Worm (Caenorhabditis elegans) whole organism, young adult: ENCODE results near the gene W08E12.5.
A peak's percentile ranks its signal among the peaks of the same experiment; 100 is the strongest.

Experiments used
- B0336.3 ChIP-seq: fragments of 200-800 bp; sonication (Bioruptor generic); IDR thresholded peaks from 2 replicates; pipeline ENCODE4 v1.3.6; 2022; ENCODE audit warnings: missing genetic modification characterization, missing compliant biosample characterization
- C06A6.2 ChIP-seq: fragments of 200-800 bp; sonication (Bioruptor generic); conservative IDR thresholded peaks from 2 replicates; pipeline ENCODE4 v1.3.6; 2022; ENCODE audit warnings: missing genetic modification characterization, missing compliant biosample characterization
- F23B12.7 ChIP-seq: sonication (generic microtip); optimal IDR thresholded peaks from 2 replicates; lab custom pipeline; 2017; ENCODE audit warnings: missing genetic modification characterization, mild to moderate bottlenecking, missing compliant biosample characterization, antibody characterized with exemption, moderate library complexity; ENCODE audit not compliant: insufficient read depth
- F33H1.4 ChIP-seq: fragments of 200-800 bp; sonication (Bioruptor generic); IDR thresholded peaks from 2 replicates; pipeline ENCODE4 v1.3.6; 2022; ENCODE audit warnings: missing genetic modification reagents, missing genetic modification characterization, missing compliant biosample characterization
- F39B2.1 ChIP-seq: fragments of 200-800 bp; sonication (Bioruptor generic); IDR thresholded peaks from 2 replicates; pipeline ENCODE4 v1.3.6; 2022; ENCODE audit warnings: missing genetic modification reagents, missing genetic modification characterization, missing compliant biosample characterization
- F49E8.2 ChIP-seq: sonication (generic microtip); optimal IDR thresholded peaks from 3 replicates; lab custom pipeline; 2017; ENCODE audit warnings: missing genetic modification characterization, mild to moderate bottlenecking, missing compliant biosample characterization, antibody characterized with exemption, moderate library complexity; ENCODE audit not compliant: insufficient read depth
- F52B5.7 ChIP-seq: sonication (generic microtip); optimal IDR thresholded peaks from 2 replicates; lab custom pipeline; 2016; ENCODE audit warnings: mild to moderate bottlenecking, missing genetic modification characterization, missing compliant biosample characterization
- K11D2.4 ChIP-seq: fragments of 200-800 bp; sonication (Bioruptor generic); IDR thresholded peaks from 2 replicates; pipeline ENCODE4 v1.3.6; 2022; ENCODE audit warnings: missing genetic modification reagents, missing genetic modification characterization, missing compliant biosample characterization
- Y53G8AR.9 ChIP-seq: fragments of 200-800 bp; sonication (Bioruptor generic); conservative IDR thresholded peaks from 2 replicates; pipeline ENCODE4 v1.3.6; 2022; ENCODE audit warnings: missing genetic modification reagents, missing genetic modification characterization, missing compliant biosample characterization
- Y95B8A.8 ChIP-seq: fragments of 200-800 bp; sonication (Bioruptor generic); IDR thresholded peaks from 2 replicates; pipeline ENCODE4 v1.3.6; 2022; ENCODE audit warnings: missing genetic modification reagents, missing genetic modification characterization, missing compliant biosample characterization
- attf-3 ChIP-seq: fragments of 200-800 bp; sonication (Bioruptor generic); conservative IDR thresholded peaks from 2 replicates; pipeline ENCODE4 v1.3.6; 2022; ENCODE audit warnings: missing genetic modification reagents, missing genetic modification characterization, missing compliant biosample characterization
- attf-5 ChIP-seq: fragments of 200-800 bp; sonication (Bioruptor generic); optimal IDR thresholded peaks from 2 replicates; lab custom pipeline; 2018; ENCODE audit warnings: mild to moderate bottlenecking, missing genetic modification characterization, missing compliant biosample characterization
- cebp-2 ChIP-seq: fragments of 200-800 bp; sonication (Bioruptor generic); IDR thresholded peaks from 2 replicates; pipeline ENCODE4 v1.3.6; 2022; ENCODE audit warnings: missing genetic modification characterization, missing compliant biosample characterization
- ceh-58 ChIP-seq: fragments of 200-800 bp; sonication (Bioruptor generic); IDR thresholded peaks from 2 replicates; pipeline ENCODE4 v1.3.6; 2022; ENCODE audit warnings: missing genetic modification characterization, missing compliant biosample characterization
- ceh-91 ChIP-seq: fragments of 200-800 bp; sonication (Bioruptor generic); IDR thresholded peaks from 2 replicates; pipeline ENCODE4 v1.3.6; 2022; ENCODE audit warnings: missing genetic modification reagents, missing genetic modification characterization, missing compliant biosample characterization
- dox-1 ChIP-seq: fragments of 200-800 bp; sonication (Bioruptor generic); IDR thresholded peaks from 2 replicates; pipeline ENCODE4 v1.3.6; 2022; ENCODE audit warnings: missing genetic modification reagents, missing genetic modification characterization, missing compliant biosample characterization
- dpl-1 ChIP-seq: fragments of 150-350 bp; optimal IDR thresholded peaks from 2 replicates; lab custom pipeline; 2014; ENCODE audit warnings: missing biosample characterization, missing genetic modification reagents, missing genetic modification characterization
- efl-1 ChIP-seq: fragments of 150-350 bp; optimal IDR thresholded peaks from 2 replicates; lab custom pipeline; 2014; ENCODE audit warnings: missing biosample characterization, missing genetic modification reagents, missing genetic modification characterization
- him-1 ChIP-seq: sonication (generic microtip); optimal IDR thresholded peaks from 2 replicates; lab custom pipeline; 2016; ENCODE audit warnings: missing genotype, missing genetic modification reagents, missing genetic modification characterization, missing compliant biosample characterization
- hmg-1.2 ChIP-seq: fragments of 200-800 bp; sonication (Bioruptor generic); IDR thresholded peaks from 2 replicates; pipeline ENCODE4 v1.3.6; 2022; ENCODE audit warnings: missing genetic modification reagents, missing genetic modification characterization, missing compliant biosample characterization
- hrde-1 ChIP-seq: sonication (generic microtip); optimal IDR thresholded peaks from 2 replicates; lab custom pipeline; 2016; ENCODE audit warnings: missing genetic modification characterization, mild to moderate bottlenecking, missing compliant biosample characterization, moderate library complexity, missing genotype, missing genetic modification reagents, borderline replicate concordance
- hsf-1 ChIP-seq: fragments of 200-800 bp; sonication (Bioruptor generic); IDR thresholded peaks from 2 replicates; pipeline ENCODE4 v1.3.6; 2022; ENCODE audit warnings: missing genetic modification reagents, missing genetic modification characterization, missing compliant biosample characterization
- let-607 ChIP-seq, 2 experiments: fragments of 200-800 bp in 1 of 2; sonication (Bioruptor generic) in 1 of 2; sonication (generic microtip) in 1 of 2; optimal IDR thresholded peaks; 2 replicates each; lab custom pipeline; 2016 to 2018; ENCODE audit warnings: mild to moderate bottlenecking in 2 of 2, missing compliant biosample characterization in 2 of 2, missing genetic modification characterization in 2 of 2, moderate library complexity in 2 of 2, missing genotype in 1 of 2
- lin-35 ChIP-seq, 3 experiments: fragments of 150-350 bp in 2 of 3; sonication (generic microtip) in 1 of 3; optimal IDR thresholded peaks; 2 replicates each; lab custom pipeline; 2014 to 2018; ENCODE audit warnings: missing biosample characterization in 3 of 3, missing genetic modification characterization in 3 of 3, missing genetic modification reagents in 3 of 3
- lin-40 ChIP-seq: sonication (generic microtip); optimal IDR thresholded peaks from 2 replicates; lab custom pipeline; 2016; ENCODE audit warnings: missing genetic modification characterization, mild to moderate bottlenecking, missing compliant biosample characterization, missing genotype, missing genetic modification reagents
- lin-54 ChIP-seq: fragments of 200-800 bp; sonication (Bioruptor generic); optimal IDR thresholded peaks from 2 replicates; lab custom pipeline; 2018; ENCODE audit warnings: mild to moderate bottlenecking, missing genetic modification characterization, missing compliant biosample characterization
- lir-1 ChIP-seq: fragments of 200-800 bp; sonication (Bioruptor generic); conservative IDR thresholded peaks from 2 replicates; pipeline ENCODE4 v1.3.6; 2022; ENCODE audit warnings: missing genetic modification reagents, missing genetic modification characterization, missing compliant biosample characterization
- lsl-1 ChIP-seq: fragments of 200-800 bp; sonication (Bioruptor generic); optimal IDR thresholded peaks from 2 replicates; lab custom pipeline; 2018; ENCODE audit warnings: mild to moderate bottlenecking, missing genetic modification characterization, moderate library complexity, missing compliant biosample characterization
- madf-10 ChIP-seq: sonication (generic microtip); optimal IDR thresholded peaks from 2 replicates; lab custom pipeline; 2016; ENCODE audit warnings: mild to moderate bottlenecking, missing genetic modification characterization, missing compliant biosample characterization
- madf-3 ChIP-seq: fragments of 200-800 bp; sonication (Bioruptor generic); IDR thresholded peaks from 2 replicates; pipeline ENCODE4 v1.3.6; 2022; ENCODE audit warnings: missing genetic modification reagents, missing genetic modification characterization, missing compliant biosample characterization
- madf-6 ChIP-seq: fragments of 200-800 bp; sonication (Bioruptor generic); IDR thresholded peaks from 2 replicates; pipeline ENCODE4 v1.3.6; 2022; ENCODE audit warnings: missing genetic modification reagents, missing genetic modification characterization, missing compliant biosample characterization
- mcd-1 ChIP-seq: fragments of 200-800 bp; sonication (Bioruptor generic); IDR thresholded peaks from 2 replicates; pipeline ENCODE4 v1.3.6; 2022; ENCODE audit warnings: missing genetic modification reagents, missing genetic modification characterization, missing compliant biosample characterization
- mel-28 ChIP-seq: sonication (generic microtip); optimal IDR thresholded peaks from 2 replicates; lab custom pipeline; 2016; ENCODE audit warnings: borderline replicate concordance, mild to moderate bottlenecking, missing genetic modification characterization, missing compliant biosample characterization
- nfyb-1 ChIP-seq: fragments of 200-800 bp; sonication (Bioruptor generic); IDR thresholded peaks from 2 replicates; pipeline ENCODE4 v1.3.6; 2022; ENCODE audit warnings: missing genetic modification reagents, missing genetic modification characterization, missing compliant biosample characterization
- nhr-80 ChIP-seq: sonication (generic microtip); optimal IDR thresholded peaks from 2 replicates; lab custom pipeline; 2016; ENCODE audit warnings: missing genetic modification characterization, missing compliant biosample characterization
- pbrm-1 ChIP-seq: fragments of 200-800 bp; sonication (Bioruptor generic); IDR thresholded peaks from 2 replicates; pipeline ENCODE4 v1.3.6; 2022; ENCODE audit warnings: missing genetic modification reagents, missing genetic modification characterization, missing compliant biosample characterization
- rcor-1 ChIP-seq: fragments of 200-800 bp; sonication (Bioruptor generic); IDR thresholded peaks from 2 replicates; pipeline ENCODE4 v1.3.6; 2022; ENCODE audit warnings: missing genetic modification reagents, missing genetic modification characterization, missing compliant biosample characterization
- sdz-38 ChIP-seq: sonication (generic microtip); optimal IDR thresholded peaks from 2 replicates; lab custom pipeline; 2016; ENCODE audit warnings: missing genotype, missing genetic modification characterization, missing compliant biosample characterization
- snpc-1.1 ChIP-seq: sonication (generic microtip); optimal IDR thresholded peaks from 2 replicates; lab custom pipeline; 2017; ENCODE audit warnings: missing genetic modification characterization, mild to moderate bottlenecking, missing compliant biosample characterization, antibody characterized with exemption, moderate library complexity, missing genotype, missing genetic modification reagents; ENCODE audit not compliant: insufficient read depth
- snpc-1.3 ChIP-seq: sonication (generic microtip); optimal IDR thresholded peaks from 2 replicates; lab custom pipeline; 2017; ENCODE audit warnings: missing genetic modification characterization, mild to moderate bottlenecking, missing compliant biosample characterization, antibody characterized with exemption, moderate library complexity, missing genotype, missing genetic modification reagents; ENCODE audit not compliant: insufficient read depth
- snpc-3.4 ChIP-seq: sonication (generic microtip); optimal IDR thresholded peaks from 2 replicates; lab custom pipeline; 2017; ENCODE audit warnings: missing genetic modification characterization, mild to moderate bottlenecking, missing compliant biosample characterization, antibody characterized with exemption, moderate library complexity, missing genotype, missing genetic modification reagents
- snpc-4 ChIP-seq, 5 experiments: fragments of 150-350 bp in 1 of 5; sonication (generic microtip) in 4 of 5; optimal IDR thresholded peaks; 2 replicates each; lab custom pipeline; 2014 to 2018; ENCODE audit warnings: missing genetic modification characterization in 5 of 5, missing biosample characterization in 3 of 5, antibody characterized with exemption in 2 of 5, mild to moderate bottlenecking in 2 of 5, missing compliant biosample characterization in 2 of 5, missing genotype in 2 of 5, moderate library complexity in 2 of 5, missing genetic modification reagents in 1 of 5
- tbp1 ChIP-seq: fragments of 200-800 bp; sonication (Bioruptor generic); optimal IDR thresholded peaks from 2 replicates; lab custom pipeline; 2018; ENCODE audit warnings: mild to moderate bottlenecking, missing genetic modification characterization, missing compliant biosample characterization
- tlf-1 ChIP-seq: fragments of 200-800 bp; sonication (Bioruptor generic); optimal IDR thresholded peaks from 2 replicates; lab custom pipeline; 2018; ENCODE audit warnings: mild to moderate bottlenecking, missing genetic modification characterization, missing compliant biosample characterization
- ztf-18 ChIP-seq: sonication (generic microtip); optimal IDR thresholded peaks from 2 replicates; lab custom pipeline; 2016; ENCODE audit warnings: missing genotype, mild to moderate bottlenecking, missing genetic modification characterization, missing compliant biosample characterization
- ztf-3 ChIP-seq: fragments of 200-800 bp; sonication (Bioruptor generic); optimal IDR thresholded peaks from 2 replicates; lab custom pipeline; 2018; ENCODE audit warnings: mild to moderate bottlenecking, missing genetic modification characterization, missing compliant biosample characterization

The W08E12.5 gene

DNA sequence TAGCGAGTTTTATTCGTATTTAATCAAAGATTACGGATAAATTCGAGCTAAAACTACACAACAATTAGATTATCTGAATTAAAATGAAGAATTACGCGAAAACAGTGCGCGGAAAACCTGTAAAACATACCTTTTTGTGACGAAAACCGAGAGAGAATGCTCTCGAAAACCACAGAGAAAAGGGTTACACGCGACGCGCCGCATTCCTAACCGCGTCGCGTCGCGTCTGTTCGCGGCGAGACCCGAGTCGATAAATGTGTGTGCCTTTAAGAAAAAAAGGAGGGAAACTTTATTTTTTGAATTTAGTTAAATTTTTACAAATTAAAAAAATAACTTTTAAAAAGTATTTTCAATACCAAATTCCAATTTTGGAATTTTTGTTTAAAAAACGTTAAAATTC lies 38.1 kb downstream of the W08E12.5 start, which contains the start of gene hrpa-1:
hrpa-1 (minus strand) TSS at position 192 of the 400 bp plus-strand sequence.
- TF ChIP-seq mel-28 (tag; lab: Kevin White, UChicago), result no peak
- TF ChIP-seq Y53G8AR.9 (GFP tag; lab: Robert Waterston, UW), result peak; percentile 63
- TF ChIP-seq let-607 (tag; optimal IDR thresholded peaks at IDR 0.05; lab: Kevin White, UChicago), result peak in 1 of 2 experiments; percentile 30
- peak; percentile 16 for TF ChIP-seq snpc-4 (GFP tag; optimal IDR thresholded peaks at IDR 0.05; lab: Kevin White, UChicago)
- TF ChIP-seq snpc-4 (tag; optimal IDR thresholded peaks at IDR 0.05; lab: Kevin White, UChicago), result peak in 3 of 4 experiments; percentile 3 to 51 (median 11)
- TF ChIP-seq him-1, result peak; percentile 9
- peak; percentile 63; the same call in 1 of the 2 replicates for TF ChIP-seq ceh-91 (GFP tag; lab: Robert Waterston, UW)
- peak; percentile 4 for TF ChIP-seq snpc-1.1 (tag; lab: Kevin White, UChicago)
- peak; percentile 33 for TF ChIP-seq F49E8.2 (tag; lab: Kevin White, UChicago)
- no peak for TF ChIP-seq cebp-2 (GFP tag; lab: Robert Waterston, UW)
- peak; percentile 45 for TF ChIP-seq attf-5 (GFP tag; lab: Kevin White, UChicago)
- no peak for TF ChIP-seq ceh-58
- no peak for TF ChIP-seq ztf-3 (GFP tag; lab: Kevin White, UChicago)
- peak; percentile 79 for TF ChIP-seq dox-1 (GFP tag; lab: Robert Waterston, UW)
- TF ChIP-seq madf-6, result peak; percentile 61
- TF ChIP-seq lir-1, result peak; percentile 62
- peak; percentile 49; the same call in 1 of the 2 replicates for TF ChIP-seq attf-3 (GFP tag; lab: Robert Waterston, UW)
- peak; percentile 99 for TF ChIP-seq madf-3
- 0 out of 2 replicates have a peak, but pooled peaks have one; percentile 14 for TF ChIP-seq nfyb-1
- TF ChIP-seq hsf-1, result peak; percentile 83
- TF ChIP-seq lin-35 (GFP tag; optimal IDR thresholded peaks at IDR 0.05; lab: Kevin White, UChicago), result peak in 2 of 3 experiments; percentile 37 to 92
- TF ChIP-seq nhr-80 (tag; lab: Kevin White, UChicago), result no peak
- peak; percentile 85 for TF ChIP-seq lin-54 (GFP tag; lab: Kevin White, UChicago)
- peak; percentile 71 for TF ChIP-seq lin-40 (tag; lab: Kevin White, UChicago)
- TF ChIP-seq efl-1 (GFP tag; lab: Kevin White, UChicago), result peak; percentile 76
- TF ChIP-seq hmg-1.2, result peak; percentile 47
- peak; percentile 56 for TF ChIP-seq tbp1
- no peak for TF ChIP-seq hrde-1 (tag; lab: Kevin White, UChicago)
- TF ChIP-seq F52B5.7, result no peak
- peak; percentile 66 for TF ChIP-seq F23B12.7 (tag; lab: Kevin White, UChicago)
- TF ChIP-seq F33H1.4 (GFP tag; lab: Robert Waterston, UW), result peak; percentile 97
- TF ChIP-seq mcd-1 (GFP tag; lab: Robert Waterston, UW), result peak; percentile 87
- TF ChIP-seq snpc-1.3 (tag; lab: Kevin White, UChicago), result peak; percentile 52
- peak; percentile 51 for TF ChIP-seq madf-10
- peak; percentile 57 for TF ChIP-seq rcor-1 (GFP tag; lab: Robert Waterston, UW)
- TF ChIP-seq pbrm-1 (GFP tag; lab: Robert Waterston, UW), result peak; percentile 44; the same call in 1 of the 2 replicates
- TF ChIP-seq K11D2.4, result peak; percentile 55; the same call in 1 of the 2 replicates
- TF ChIP-seq sdz-38 (tag; lab: Kevin White, UChicago), result no peak
- TF ChIP-seq Y95B8A.8 (GFP tag; lab: Robert Waterston, UW), result peak; percentile 26; the same call in 1 of the 2 replicates
- no peak for TF ChIP-seq F39B2.1 (GFP tag; lab: Robert Waterston, UW)
- peak; percentile 88 for TF ChIP-seq dpl-1 (GFP tag; lab: Kevin White, UChicago)
- TF ChIP-seq tlf-1 (GFP tag; lab: Kevin White, UChicago), result peak; percentile 43
- peak; percentile 35 for TF ChIP-seq snpc-3.4
- no peak for TF ChIP-seq B0336.3 (GFP tag; lab: Robert Waterston, UW)
- no peak for TF ChIP-seq C06A6.2 (GFP tag; lab: Robert Waterston, UW)
- peak; percentile 2 for TF ChIP-seq ztf-18
- peak; percentile 54 for TF ChIP-seq lsl-1 (GFP tag; lab: Kevin White, UChicago)
